Worm (Caenorhabditis elegans) whole organism, L3 larva: ENCODE measurements around the gene C50E3.11.

Experiments used
- R02D3.7 ChIP-seq: fragments of 150-350 bp; optimal IDR thresholded peaks from 2 replicates; lab custom pipeline; 2014; ENCODE audit warnings: missing biosample characterization, missing genetic modification characterization
- ZK546.5 ChIP-seq: sonication (generic microtip); optimal IDR thresholded peaks from 2 replicates; lab custom pipeline; 2017; ENCODE audit warnings: missing biosample characterization, missing genetic modification characterization
- ceh-16 ChIP-seq: sonication (generic microtip); optimal IDR thresholded peaks from 2 replicates; lab custom pipeline; 2017; ENCODE audit warnings: missing biosample characterization, missing genetic modification characterization
- ceh-28 ChIP-seq: fragments of 150-350 bp; optimal IDR thresholded peaks from 2 replicates; lab custom pipeline; 2014; ENCODE audit warnings: missing biosample characterization, missing genetic modification reagents, missing genetic modification characterization
- ceh-82 ChIP-seq: fragments of 150-350 bp; optimal IDR thresholded peaks from 2 replicates; lab custom pipeline; 2014; ENCODE audit warnings: missing biosample characterization, missing genetic modification characterization
- ceh-9 ChIP-seq: sonication (generic microtip); optimal IDR thresholded peaks from 2 replicates; lab custom pipeline; 2018; ENCODE audit warnings: missing biosample characterization, missing genetic modification characterization
- egl-27 ChIP-seq: sonication (generic microtip); optimal IDR thresholded peaks from 4 replicates; lab custom pipeline; 2017; ENCODE audit warnings: missing biosample characterization, missing genetic modification reagents, missing genetic modification characterization
- egl-5 ChIP-seq: fragments of 150-350 bp; optimal IDR thresholded peaks from 2 replicates; lab custom pipeline; 2017; ENCODE audit warnings: missing biosample characterization, missing genetic modification reagents, missing genetic modification characterization, inconsistent platforms
- elt-1 ChIP-seq: fragments of 150-350 bp; optimal IDR thresholded peaks from 2 replicates; lab custom pipeline; 2014; ENCODE audit warnings: missing biosample characterization, missing genetic modification characterization
- elt-2 ChIP-seq: sonication (generic microtip); optimal IDR thresholded peaks from 2 replicates; lab custom pipeline; 2016; ENCODE audit warnings: missing genetic modification reagents, mild to moderate bottlenecking, missing genetic modification characterization, missing compliant biosample characterization
- elt-3 ChIP-seq, 3 experiments: fragments of 150-350 bp in 1 of 3; sonication (generic microtip) in 2 of 3; optimal IDR thresholded peaks; 2 replicates in 2 of 3; 4 replicates in 1 of 3; lab custom pipeline; 2014 to 2017; ENCODE audit warnings: missing biosample characterization in 3 of 3, missing genetic modification characterization in 3 of 3
- eor-1 ChIP-seq, 2 experiments: fragments of 150-350 bp; optimal IDR thresholded peaks; 2 replicates each; lab custom pipeline; 2014 to 2018; ENCODE audit warnings: missing biosample characterization in 2 of 2, missing genetic modification characterization in 2 of 2
- fkh-10 ChIP-seq: sonication (generic microtip); optimal IDR thresholded peaks from 2 replicates; lab custom pipeline; 2017; ENCODE audit warnings: missing biosample characterization, missing genetic modification reagents, missing genetic modification characterization
- fkh-2 ChIP-seq: fragments of 150-350 bp; optimal IDR thresholded peaks from 2 replicates; lab custom pipeline; 2014; ENCODE audit warnings: missing biosample characterization, missing genetic modification reagents, missing genetic modification characterization
- hmg-11 ChIP-seq: sonication (generic microtip); optimal IDR thresholded peaks from 2 replicates; lab custom pipeline; 2016; ENCODE audit warnings: missing genetic modification characterization, missing compliant biosample characterization
- jun-1 ChIP-seq: fragments of 150-350 bp; optimal IDR thresholded peaks from 2 replicates; lab custom pipeline; 2014; ENCODE audit warnings: missing biosample characterization, missing genetic modification reagents, missing genetic modification characterization
- lin-15B ChIP-seq: fragments of 150-350 bp; optimal IDR thresholded peaks from 2 replicates; lab custom pipeline; 2014; ENCODE audit warnings: missing biosample characterization, missing genetic modification characterization
- lsy-12 ChIP-seq: sonication (generic microtip); optimal IDR thresholded peaks from 2 replicates; lab custom pipeline; 2016; ENCODE audit warnings: mild to moderate bottlenecking, missing genetic modification characterization, missing compliant biosample characterization
- mml-1 ChIP-seq: fragments of 150-350 bp; sonication (generic microtip); optimal IDR thresholded peaks from 3 replicates; lab custom pipeline; 2014; ENCODE audit warnings: missing biosample characterization, missing genetic modification characterization
- nfya-1 ChIP-seq: sonication (generic microtip); optimal IDR thresholded peaks from 2 replicates; lab custom pipeline; 2017; ENCODE audit warnings: missing genetic modification characterization, mild to moderate bottlenecking, missing compliant biosample characterization, antibody characterized with exemption, moderate library complexity; ENCODE audit not compliant: insufficient read depth
- nhr-23 ChIP-seq: fragments of 150-350 bp; optimal IDR thresholded peaks from 2 replicates; lab custom pipeline; 2014; ENCODE audit warnings: missing biosample characterization, missing genetic modification reagents, missing genetic modification characterization
- nhr-237 ChIP-seq: fragments of 150-350 bp; optimal IDR thresholded peaks from 2 replicates; lab custom pipeline; 2014; ENCODE audit warnings: missing biosample characterization, missing genetic modification characterization
- nhr-25 ChIP-seq: sonication (generic microtip); optimal IDR thresholded peaks from 2 replicates; lab custom pipeline; 2017; ENCODE audit warnings: missing biosample characterization, missing genetic modification characterization
- nhr-28 ChIP-seq: fragments of 150-350 bp; optimal IDR thresholded peaks from 2 replicates; lab custom pipeline; 2014; ENCODE audit warnings: missing biosample characterization, missing genetic modification characterization
- nhr-43 ChIP-seq: sonication (generic microtip); optimal IDR thresholded peaks from 2 replicates; lab custom pipeline; 2016; ENCODE audit warnings: mild to moderate bottlenecking, missing genetic modification characterization, missing compliant biosample characterization; ENCODE audit not compliant: poor library complexity, severe bottlenecking
- nhr-67 ChIP-seq: fragments of 150-350 bp; optimal IDR thresholded peaks from 2 replicates; lab custom pipeline; 2014; ENCODE audit warnings: missing biosample characterization, missing genetic modification characterization
- pha-4 ChIP-seq: fragments of 150-350 bp; optimal IDR thresholded peaks from 2 replicates; lab custom pipeline; 2014; ENCODE audit warnings: missing biosample characterization, missing genetic modification reagents, missing genetic modification characterization
- sea-2 ChIP-seq: fragments of 150-350 bp; sonication (generic microtip); optimal IDR thresholded peaks from 4 replicates; lab custom pipeline; 2014; ENCODE audit warnings: missing biosample characterization, missing genetic modification reagents, missing genetic modification characterization
- skn-1 ChIP-seq: fragments of 150-350 bp; optimal IDR thresholded peaks from 2 replicates; lab custom pipeline; 2014; ENCODE audit warnings: missing biosample characterization, missing genetic modification characterization
- snpc-4 ChIP-seq: fragments of 150-350 bp; optimal IDR thresholded peaks from 2 replicates; lab custom pipeline; 2014; ENCODE audit warnings: missing biosample characterization, missing genetic modification characterization
- tbx-2 ChIP-seq: sonication (generic microtip); optimal IDR thresholded peaks from 2 replicates; lab custom pipeline; 2016; ENCODE audit warnings: mild to moderate bottlenecking, missing genetic modification characterization, missing compliant biosample characterization
- zag-1 ChIP-seq: fragments of 150-350 bp; optimal IDR thresholded peaks from 2 replicates; lab custom pipeline; 2014; ENCODE audit warnings: missing biosample characterization, missing genetic modification characterization
- ztf-11 ChIP-seq: fragments of 150-350 bp; optimal IDR thresholded peaks from 2 replicates; lab custom pipeline; 2014; ENCODE audit warnings: missing biosample characterization, missing genetic modification characterization
- ztf-4 ChIP-seq: fragments of 150-350 bp; optimal IDR thresholded peaks from 2 replicates; lab custom pipeline; 2014; ENCODE audit warnings: missing biosample characterization, missing genetic modification characterization

C50E3.11 gene

DNA sequence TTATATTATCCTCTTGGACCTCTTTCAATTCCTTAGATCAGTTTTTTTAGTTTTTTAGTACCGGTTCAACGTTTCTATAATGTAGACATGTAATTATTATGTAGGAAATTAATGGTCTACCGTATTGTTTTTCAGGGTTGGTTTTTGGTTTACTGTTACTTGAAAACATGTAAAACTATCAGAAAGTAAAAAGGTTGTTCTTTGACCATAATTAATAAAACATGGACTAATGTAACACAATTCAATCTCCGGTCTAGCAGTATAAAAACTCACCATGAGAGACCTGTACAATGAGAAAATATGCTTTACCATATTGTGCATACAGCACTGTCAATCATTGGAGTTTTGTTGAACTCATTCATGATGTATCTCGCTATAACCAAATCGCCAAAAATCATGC lies 32.2 kb upstream of the C50E3.11 start, which contains the start of gene srd-29:
Gene srd-29, plus strand, starts transcription at position 301 of the 400 bp plus-strand sequence.
- TF ChIP-seq jun-1: no peak

- TF ChIP-seq ztf-4 (tag; lab: Kevin White, UChicago): no peak
- TF ChIP-seq tbx-2 (tag; lab: Kevin White, UChicago): no peak
- TF ChIP-seq eor-1 (tag; optimal IDR thresholded peaks at IDR 0.05; lab: Kevin White, UChicago): no peak
- TF ChIP-seq elt-1 (tag; lab: Kevin White, UChicago): no peak
- TF ChIP-seq nhr-28 (tag; lab: Kevin White, UChicago): no peak
- TF ChIP-seq hmg-11 (tag; lab: Kevin White, UChicago): no peak
- no peak for TF ChIP-seq nhr-67 (tag; lab: Kevin White, UChicago)
- TF ChIP-seq ceh-16 (tag; lab: Kevin White, UChicago): no peak
- no peak for TF ChIP-seq egl-27 (tag; lab: Kevin White, UChicago)
- TF ChIP-seq nhr-43: no peak
- TF ChIP-seq elt-3 (tag; optimal IDR thresholded peaks at IDR 0.05; lab: Kevin White, UChicago): no peak
Observed at ce11 chrV:7634657-7635056, 31.4 kb upstream of the C50E3.11 start, which contains the start of gene srd-31. TSS of gene srd-31 (minus strand) at chrV:7634757.

ce11 chrV:7631732-7632131 lies 28.4 kb upstream of the C50E3.11 start, which contains the start of gene srd-25:
TSS of gene srd-25 (plus strand) at chrV:7632032.
- TF ChIP-seq skn-1 (no peak), elt-1 (tag; lab: Kevin White, UChicago) (no peak), egl-27 (tag; lab: Kevin White, UChicago) (no peak), R02D3.7 (tag; lab: Kevin White, UChicago) (no peak), fkh-10 (GFP tag; lab: Kevin White, UChicago) (no peak), snpc-4 (no peak), lsy-12 (tag; lab: Kevin White, UChicago) (no peak), ceh-82 (tag; lab: Kevin White, UChicago) (no peak), nhr-25 (tag; lab: Kevin White, UChicago) (no peak), fkh-2 (tag; lab: Kevin White, UChicago) (no peak), ztf-11 (tag; lab: Kevin White, UChicago) (no peak), nhr-23 (no peak), nhr-237 (tag; lab: Kevin White, UChicago) (no peak), ceh-9 (tag; lab: Kevin White, UChicago) (no peak), mml-1 (tag; lab: Kevin White, UChicago) (no peak), ceh-16 (tag; lab: Kevin White, UChicago) (no peak), pha-4 (no peak), nfya-1 (tag; lab: Kevin White, UChicago) (no peak), nhr-67 (tag; lab: Kevin White, UChicago) (no peak), ZK546.5 (no peak)

DNA sequence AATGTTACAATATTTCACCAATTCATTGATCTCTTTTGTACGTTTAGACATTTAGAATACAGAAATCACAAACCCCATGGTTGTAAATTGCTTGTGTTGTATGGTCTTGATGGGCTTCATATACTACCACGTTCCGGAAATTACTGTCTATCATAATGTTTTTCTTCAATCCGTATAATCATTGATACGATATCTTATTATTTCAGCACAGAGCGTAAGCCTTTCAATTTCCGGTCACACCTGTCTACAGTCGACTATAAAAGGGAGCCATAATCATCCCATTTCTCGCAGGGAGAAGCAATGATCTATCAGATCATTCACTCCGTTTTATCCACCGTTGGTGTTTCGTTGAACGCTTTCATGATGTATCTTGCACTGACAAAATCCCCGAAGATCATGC lies 26.2 kb upstream of the C50E3.11 start, which contains the start of gene srd-30:
Gene srd-30, plus strand, starts transcription at position 301 of the 400 bp plus-strand sequence.
- TF ChIP-seq fkh-10 (GFP tag; lab: Kevin White, UChicago) (no peak), zag-1 (no peak), elt-3 (tag; optimal IDR thresholded peaks at IDR 0.05; lab: Kevin White, UChicago) (no peak), elt-1 (tag; lab: Kevin White, UChicago) (no peak), sea-2 (GFP tag; lab: Kevin White, UChicago) (no peak), nhr-43 (no peak), pha-4 (no peak), R02D3.7 (tag; lab: Kevin White, UChicago) (no peak), ceh-16 (tag; lab: Kevin White, UChicago) (no peak), egl-5 (tag; lab: Kevin White, UChicago) (no peak), ceh-28 (tag; lab: Kevin White, UChicago) (no peak), ztf-4 (tag; lab: Kevin White, UChicago) (no peak)

DNA sequence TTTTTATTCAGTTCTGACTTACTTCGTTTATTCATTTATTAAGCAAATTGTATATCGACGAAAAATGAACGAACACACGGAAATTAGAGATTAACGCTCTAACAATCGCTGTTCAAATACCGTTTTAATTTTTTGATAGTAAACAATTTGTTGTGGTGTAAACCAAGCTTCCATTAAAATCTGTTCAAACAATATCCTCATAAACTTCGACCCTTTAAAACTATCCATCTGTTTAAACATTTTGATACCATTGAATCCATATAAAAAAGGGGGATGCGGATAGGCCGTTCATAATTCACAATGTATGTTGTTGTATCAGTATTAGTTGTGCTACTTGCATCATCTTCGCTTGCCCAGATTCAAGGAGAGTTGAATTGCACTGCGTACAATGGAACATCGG lies 23.3 kb upstream of the C50E3.11 start, which contains the start of gene F07C4.6:
Gene F07C4.6, plus strand, starts transcription at position 301 of the 400 bp plus-strand sequence.
- no peak for TF ChIP-seq nhr-237 (tag; lab: Kevin White, UChicago)
- no peak for TF ChIP-seq fkh-10 (GFP tag; lab: Kevin White, UChicago)
- TF ChIP-seq egl-5 (tag; lab: Kevin White, UChicago): no peak
- no peak for TF ChIP-seq zag-1
- no peak for TF ChIP-seq nhr-23
- no peak for TF ChIP-seq lin-15B (tag; lab: Kevin White, UChicago)
- no peak for TF ChIP-seq elt-2 (tag; lab: Kevin White, UChicago)
- TF ChIP-seq, all 47 proteins: peak for 0
